Fruit fly (Drosophila melanogaster) whole organism, prepupa: ENCODE measurements around the gene CG6569.

Experiments
- Blimp-1 ChIP-seq: fragments of 200-800 bp; sonication (Bioruptor generic); optimal IDR thresholded peaks from 3 replicates; lab custom pipeline; 2017; ENCODE audit warnings: missing biosample characterization, missing genetic modification characterization, mild to moderate bottlenecking, moderate library complexity, missing genetic modification reagents
- CG10631 ChIP-seq: fragments of 200-800 bp; sonication (Bioruptor generic); optimal IDR thresholded peaks from 2 replicates; lab custom pipeline; 2016; ENCODE audit warnings: missing biosample characterization, missing genetic modification characterization
- CG10669 ChIP-seq: fragments of 200-800 bp; sonication (Bioruptor generic); optimal IDR thresholded peaks from 3 replicates; lab custom pipeline; 2018; ENCODE audit warnings: missing biosample characterization, mild to moderate bottlenecking, missing genetic modification characterization, moderate library complexity
- CG11762 ChIP-seq: fragments of 200-800 bp; sonication (Bioruptor generic); optimal IDR thresholded peaks from 3 replicates; lab custom pipeline; 2016; ENCODE audit warnings: missing biosample characterization, missing genetic modification characterization; ENCODE audit not compliant: insufficient read depth
- CG11902 ChIP-seq: fragments of 200-800 bp; sonication (Bioruptor generic); optimal IDR thresholded peaks from 3 replicates; lab custom pipeline; 2016; ENCODE audit warnings: missing biosample characterization, missing genetic modification characterization
- CG1621 ChIP-seq: fragments of 200-800 bp; sonication (Bioruptor generic); optimal IDR thresholded peaks from 3 replicates; lab custom pipeline; 2018; ENCODE audit warnings: missing biosample characterization, mild to moderate bottlenecking, missing genetic modification characterization
- CG16779 ChIP-seq: fragments of 200-800 bp; sonication (Bioruptor generic); optimal IDR thresholded peaks from 3 replicates; lab custom pipeline; 2017; ENCODE audit warnings: missing biosample characterization, mild to moderate bottlenecking, missing genetic modification characterization
- CG31627 ChIP-seq: fragments of 200-800 bp; sonication (Bioruptor generic); optimal IDR thresholded peaks from 3 replicates; lab custom pipeline; 2016; ENCODE audit warnings: missing biosample characterization, missing genetic modification characterization
- CG32006 ChIP-seq: fragments of 200-800 bp; sonication (Bioruptor generic); optimal IDR thresholded peaks from 3 replicates; lab custom pipeline; 2017; ENCODE audit warnings: missing biosample characterization, mild to moderate bottlenecking, missing genetic modification characterization
- CG34406 ChIP-seq: fragments of 200-800 bp; sonication (Bioruptor generic); optimal IDR thresholded peaks from 3 replicates; lab custom pipeline; 2016; ENCODE audit warnings: missing biosample characterization, missing genetic modification characterization
- CG3919 ChIP-seq: fragments of 200-800 bp; sonication (Bioruptor generic); optimal IDR thresholded peaks from 3 replicates; lab custom pipeline; 2016; ENCODE audit warnings: missing biosample characterization, missing genetic modification characterization
- CG4318 ChIP-seq: fragments of 200-800 bp; sonication (Bioruptor generic); optimal IDR thresholded peaks from 3 replicates; lab custom pipeline; 2017; ENCODE audit warnings: missing biosample characterization, mild to moderate bottlenecking, missing genetic modification characterization
- CG6276 ChIP-seq: fragments of 200-800 bp; sonication (Bioruptor generic); optimal IDR thresholded peaks from 2 replicates; lab custom pipeline; 2017; ENCODE audit warnings: missing biosample characterization, mild to moderate bottlenecking, missing genetic modification characterization
- CG6808 ChIP-seq: fragments of 200-800 bp; sonication (Bioruptor generic); optimal IDR thresholded peaks from 3 replicates; lab custom pipeline; 2017; ENCODE audit warnings: missing biosample characterization, missing genetic modification characterization, mild to moderate bottlenecking, moderate library complexity, missing genetic modification reagents
- CG7368 ChIP-seq: fragments of 200-800 bp; sonication (Bioruptor generic); optimal IDR thresholded peaks from 3 replicates; lab custom pipeline; 2016; ENCODE audit warnings: missing biosample characterization, missing genetic modification characterization
- CG8119 ChIP-seq: fragments of 200-800 bp; sonication (Bioruptor generic); IDR thresholded peaks from 3 replicates; pipeline ENCODE4 v1.3.6; 2022; ENCODE audit warnings: missing biosample characterization, missing genetic modification characterization
- CG8319 ChIP-seq: fragments of 200-800 bp; sonication (Bioruptor generic); optimal IDR thresholded peaks from 3 replicates; lab custom pipeline; 2016; ENCODE audit warnings: missing biosample characterization, missing genetic modification characterization
- CG8632 ChIP-seq: fragments of 200-800 bp; sonication (Bioruptor generic); optimal IDR thresholded peaks from 3 replicates; lab custom pipeline; 2016; ENCODE audit warnings: missing biosample characterization, missing genetic modification characterization
- CG9139 ChIP-seq: fragments of 200-800 bp; sonication (Bioruptor generic); optimal IDR thresholded peaks from 3 replicates; lab custom pipeline; 2017; ENCODE audit warnings: missing biosample characterization, mild to moderate bottlenecking, missing genetic modification characterization
- Eip78C ChIP-seq: fragments of 200-800 bp; sonication (Bioruptor generic); peaks from one replicate; lab custom pipeline; 2016; ENCODE audit warnings: missing biosample characterization, missing genetic modification characterization
- Eip93F ChIP-seq: fragments of 200-800 bp; sonication (Bioruptor generic); optimal IDR thresholded peaks from 2 replicates; lab custom pipeline; 2016; ENCODE audit warnings: missing biosample characterization, mild to moderate bottlenecking, missing genetic modification characterization
- Ets21C ChIP-seq: fragments of 200-800 bp; sonication (Bioruptor generic); optimal IDR thresholded peaks from 3 replicates; lab custom pipeline; 2016; ENCODE audit warnings: missing biosample characterization, missing genetic modification characterization
- Ets96B ChIP-seq: fragments of 200-800 bp; optimal IDR thresholded peaks from 2 replicates; lab custom pipeline; 2019; ENCODE audit warnings: missing biosample characterization, mild to moderate bottlenecking, missing genetic modification characterization, moderate library complexity
- Gug ChIP-seq: fragments of 200-800 bp; sonication (Bioruptor generic); IDR thresholded peaks from 2 replicates; pipeline ENCODE4 v1.3.6; 2022; ENCODE audit warnings: missing biosample characterization, missing genetic modification characterization
- Hr38 ChIP-seq: sonication (Bioruptor generic); optimal IDR thresholded peaks from 2 replicates; lab custom pipeline; 2016; ENCODE audit warnings: missing biosample characterization, missing genetic modification characterization
- Hr39 ChIP-seq: fragments of 200-800 bp; sonication (Bioruptor generic); optimal IDR thresholded peaks from 2 replicates; lab custom pipeline; 2016; ENCODE audit warnings: missing biosample characterization, missing genetic modification characterization
- Lpt ChIP-seq: fragments of 200-800 bp; sonication (Bioruptor generic); optimal IDR thresholded peaks from 3 replicates; lab custom pipeline; 2016; ENCODE audit warnings: missing biosample characterization, missing genetic modification characterization
- OdsH ChIP-seq: fragments of 200-800 bp; sonication (Bioruptor generic); optimal IDR thresholded peaks from 3 replicates; lab custom pipeline; 2016; ENCODE audit warnings: missing biosample characterization, missing genetic modification characterization
- Smox ChIP-seq: fragments of 200-800 bp; sonication (Bioruptor generic); optimal IDR thresholded peaks from 3 replicates; lab custom pipeline; 2016; ENCODE audit warnings: missing biosample characterization, missing genetic modification characterization
- Sox102F ChIP-seq: fragments of 200-800 bp; sonication (Bioruptor generic); optimal IDR thresholded peaks from 2 replicates; lab custom pipeline; 2016; ENCODE audit warnings: missing biosample characterization, mild to moderate bottlenecking, missing genetic modification characterization
- Sox14 ChIP-seq: fragments of 200-800 bp; sonication (Bioruptor generic); optimal IDR thresholded peaks from 3 replicates; lab custom pipeline; 2016; ENCODE audit warnings: missing biosample characterization, missing genetic modification characterization
- Sox15 ChIP-seq: fragments of 200-800 bp; sonication (Bioruptor generic); optimal IDR thresholded peaks from 3 replicates; lab custom pipeline; 2016; ENCODE audit warnings: missing biosample characterization, missing genetic modification characterization
- achi ChIP-seq: fragments of 200-800 bp; sonication (Bioruptor generic); optimal IDR thresholded peaks from 3 replicates; lab custom pipeline; 2016; ENCODE audit warnings: missing biosample characterization, missing genetic modification characterization
- acj6 ChIP-seq: fragments of 200-800 bp; sonication (Bioruptor generic); optimal IDR thresholded peaks from 3 replicates; lab custom pipeline; 2016; ENCODE audit warnings: missing biosample characterization, missing genetic modification characterization
- cyc ChIP-seq: fragments of 200-800 bp; sonication (Bioruptor generic); optimal IDR thresholded peaks from 3 replicates; lab custom pipeline; 2016; ENCODE audit warnings: missing biosample characterization, missing genetic modification characterization
- dac ChIP-seq: fragments of 200-800 bp; sonication (Bioruptor generic); optimal IDR thresholded peaks from 2 replicates; lab custom pipeline; 2017; ENCODE audit warnings: missing biosample characterization, mild to moderate bottlenecking, missing genetic modification characterization
- dsx ChIP-seq: fragments of 200-800 bp; optimal IDR thresholded peaks from 3 replicates; lab custom pipeline; 2019; ENCODE audit warnings: missing biosample characterization, mild to moderate bottlenecking, missing genetic modification characterization, moderate library complexity; ENCODE audit not compliant: poor library complexity, severe bottlenecking
- esn ChIP-seq: fragments of 200-800 bp; sonication (Bioruptor generic); optimal IDR thresholded peaks from 2 replicates; lab custom pipeline; 2016; ENCODE audit warnings: missing biosample characterization, mild to moderate bottlenecking, missing genetic modification characterization, moderate library complexity
- fd59A ChIP-seq: fragments of 200-800 bp; sonication (Bioruptor generic); optimal IDR thresholded peaks from 2 replicates; lab custom pipeline; 2017; ENCODE audit warnings: missing biosample characterization, mild to moderate bottlenecking, missing genetic modification characterization, missing genetic modification reagents
- fd85E ChIP-seq: fragments of 200-800 bp; sonication (Bioruptor generic); optimal IDR thresholded peaks from 3 replicates; lab custom pipeline; 2016; ENCODE audit warnings: missing biosample characterization, missing genetic modification characterization
- lz ChIP-seq: fragments of 200-800 bp; sonication (Bioruptor generic); optimal IDR thresholded peaks from 3 replicates; lab custom pipeline; 2016; ENCODE audit warnings: missing biosample characterization, missing genetic modification characterization
- net ChIP-seq: fragments of 200-800 bp; sonication (Bioruptor generic); optimal IDR thresholded peaks from 3 replicates; lab custom pipeline; 2016; ENCODE audit warnings: missing biosample characterization, missing genetic modification characterization
- pdm3 ChIP-seq: fragments of 200-800 bp; sonication (Bioruptor generic); optimal IDR thresholded peaks from 3 replicates; lab custom pipeline; 2016; ENCODE audit warnings: missing biosample characterization, missing genetic modification characterization
- salr ChIP-seq, 2 experiments: fragments of 200-800 bp; sonication (Bioruptor generic); optimal IDR thresholded peaks; 3 replicates each; lab custom pipeline; 2016 to 2018; ENCODE audit warnings: missing biosample characterization in 2 of 2, missing genetic modification characterization in 2 of 2, mild to moderate bottlenecking in 1 of 2
- ss ChIP-seq, 2 experiments: fragments of 200-800 bp; sonication (Bioruptor generic); optimal IDR thresholded peaks; 2 replicates in 1 of 2; 3 replicates in 1 of 2; lab custom pipeline; 2017 to 2018; ENCODE audit warnings: mild to moderate bottlenecking in 2 of 2, missing biosample characterization in 2 of 2, missing genetic modification characterization in 2 of 2, moderate library complexity in 1 of 2
- svp ChIP-seq: fragments of 200-800 bp; sonication (Bioruptor generic); peaks from one replicate; lab custom pipeline; 2016; ENCODE audit warnings: missing biosample characterization, missing genetic modification characterization
- topi ChIP-seq: fragments of 200-800 bp; sonication (Bioruptor generic); optimal IDR thresholded peaks from 3 replicates; lab custom pipeline; 2016; ENCODE audit warnings: missing biosample characterization, missing genetic modification characterization
- vri ChIP-seq: fragments of 200-800 bp; sonication (Bioruptor generic); optimal IDR thresholded peaks from 3 replicates; lab custom pipeline; 2016; ENCODE audit warnings: missing biosample characterization, mild to moderate bottlenecking, missing genetic modification characterization

Gene CG6569

DNA sequence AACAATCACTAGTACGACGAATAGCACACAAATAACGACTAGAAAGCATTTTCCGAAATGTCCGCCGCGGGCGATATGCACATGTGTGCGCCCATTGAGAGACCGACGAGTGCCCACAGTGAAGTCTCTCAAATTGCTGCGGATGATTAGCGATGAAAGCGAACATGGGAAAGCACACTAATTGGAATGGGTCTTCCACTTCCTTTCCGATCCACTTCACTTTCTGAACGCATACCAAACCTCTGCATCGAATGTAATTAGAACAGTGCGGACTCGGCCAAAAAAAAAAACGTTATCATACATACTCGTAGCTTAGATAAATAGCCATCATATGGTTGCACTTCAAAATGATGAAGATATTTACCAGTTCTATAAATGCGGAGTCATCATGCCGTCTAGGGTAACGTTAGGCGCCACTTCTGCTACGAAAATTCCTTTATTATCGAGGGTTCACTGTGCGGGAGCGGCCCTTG lies 17.7 kb downstream of the CG6569 start (continued):
- TF ChIP-seq pdm3 (GFP tag; lab: Kevin White, UChicago), result peak; percentile 46
- peak in 1 of 2 experiments; percentile 55 for TF ChIP-seq salr (GFP tag; optimal IDR thresholded peaks at IDR 0.05; lab: Kevin White, UChicago)
- no peak for TF ChIP-seq Ets96B (tag; lab: Kevin White, UChicago)
- TF ChIP-seq esn (GFP tag; lab: Kevin White, UChicago), result peak; percentile 42
- TF ChIP-seq CG32006, result peak; percentile 73
- peak; percentile 34 for TF ChIP-seq CG6808 (GFP tag; lab: Kevin White, UChicago)
- peak; percentile 58 for TF ChIP-seq Sox14

DNA sequence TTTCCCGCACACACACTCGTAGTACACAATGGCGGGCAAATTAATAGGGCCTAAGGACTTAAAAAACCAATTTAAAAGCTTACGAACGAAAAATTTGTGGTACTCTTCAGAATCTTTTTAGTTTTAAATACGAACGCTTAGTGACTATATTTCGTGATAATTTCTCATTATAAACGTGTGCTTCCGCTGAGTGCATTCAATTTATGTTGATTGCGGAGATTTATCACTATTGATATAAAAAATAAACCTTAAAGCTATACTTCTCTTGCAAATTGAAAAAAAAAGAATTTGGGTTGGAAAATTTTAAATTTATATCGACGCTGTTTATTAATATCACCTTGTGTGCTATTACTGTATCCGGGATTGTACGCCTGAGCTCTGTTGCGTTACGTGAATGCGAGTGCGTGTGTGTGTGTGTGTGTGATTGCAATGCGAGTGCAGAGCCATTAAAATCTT lies 18.7 kb downstream of the CG6569 start:
- peak; percentile 98 for TF ChIP-seq CG32006
- peak; percentile 98 for TF ChIP-seq lz (GFP tag; lab: Kevin White, UChicago)
- TF ChIP-seq CG10631, result peak; percentile 94
- peak; percentile 94 for TF ChIP-seq CG11762 (GFP tag; lab: Kevin White, UChicago)
- peak; percentile 91 for TF ChIP-seq Eip93F (GFP tag; lab: Kevin White, UChicago)
- TF ChIP-seq Smox (GFP tag; lab: Kevin White, UChicago), result peak; percentile 96
- peak; percentile 93 for TF ChIP-seq CG11902 (GFP tag; lab: Kevin White, UChicago)
- peak; percentile 96 for TF ChIP-seq Hr39 (GFP tag; lab: Kevin White, UChicago)
- TF ChIP-seq svp (GFP tag; lab: Kevin White, UChicago), result peak; percentile 98
- peak; percentile 95 for TF ChIP-seq Sox102F
- peak; percentile 98 for TF ChIP-seq topi (GFP tag; lab: Kevin White, UChicago)
- peak; percentile 94 for TF ChIP-seq fd59A
- peak; percentile 94 for TF ChIP-seq CG8119
- peak; percentile 87 for TF ChIP-seq CG7368 (GFP tag; lab: Kevin White, UChicago)
- peak; percentile 91 for TF ChIP-seq Ets96B (tag; lab: Kevin White, UChicago)
- TF ChIP-seq Ets21C (GFP tag; lab: Kevin White, UChicago), result peak; percentile 93
- TF ChIP-seq acj6 (GFP tag; lab: Kevin White, UChicago), result peak; percentile 96
- TF ChIP-seq CG31627 (GFP tag; lab: Kevin White, UChicago), result peak; percentile 96
- TF ChIP-seq CG4318 (GFP tag; lab: Kevin White, UChicago), result peak; percentile 92
- TF ChIP-seq pdm3 (GFP tag; lab: Kevin White, UChicago), result peak; percentile 95
- peak; percentile 85 for TF ChIP-seq CG9139 (GFP tag; lab: Kevin White, UChicago)
- peak; percentile 95 for TF ChIP-seq Lpt (GFP tag; lab: Kevin White, UChicago)
- peak; percentile 91 for TF ChIP-seq dsx (GFP tag; lab: Kevin White, UChicago)
- TF ChIP-seq CG6276 (GFP tag; lab: Kevin White, UChicago), result peak; percentile 95
- peak; percentile 96 for TF ChIP-seq CG6808 (GFP tag; lab: Kevin White, UChicago)
- peak; percentile 97 for TF ChIP-seq CG34406
- TF ChIP-seq CG8319 (GFP tag; lab: Kevin White, UChicago), result peak; percentile 93
- peak; percentile 95 for TF ChIP-seq net (GFP tag; lab: Kevin White, UChicago)
- peak; percentile 96 for TF ChIP-seq CG3919 (GFP tag; lab: Kevin White, UChicago)
- TF ChIP-seq cyc (GFP tag; lab: Kevin White, UChicago), result peak; percentile 94
- peak; percentile 100 for TF ChIP-seq Eip78C (GFP tag; lab: Kevin White, UChicago)
- peak; percentile 98 for TF ChIP-seq esn (GFP tag; lab: Kevin White, UChicago)
- peak; percentile 47 to 97 for TF ChIP-seq salr (GFP tag; optimal IDR thresholded peaks at IDR 0.05; lab: Kevin White, UChicago)
- peak; percentile 94 for TF ChIP-seq CG16779 (tag; lab: Kevin White, UChicago)
- peak; percentile 93 for TF ChIP-seq vri
- TF ChIP-seq Gug (GFP tag; lab: Robert Waterston, UW), result peak; percentile 88
- TF ChIP-seq CG8632, result peak; percentile 94
- TF ChIP-seq dac, result peak; percentile 85
- TF ChIP-seq Hr38 (GFP tag; lab: Kevin White, UChicago), result peak; percentile 17
- peak; percentile 80 for TF ChIP-seq fd85E (GFP tag; lab: Kevin White, UChicago)
- TF ChIP-seq achi, result peak; percentile 93
- peak; percentile 93 for TF ChIP-seq Sox15 (GFP tag; lab: Kevin White, UChicago)
- peak; percentile 93 for TF ChIP-seq CG10669
- TF ChIP-seq ss (GFP tag; optimal IDR thresholded peaks at IDR 0.05; lab: Kevin White, UChicago), result peak; percentile 95
- TF ChIP-seq Sox14, result peak; percentile 96
- TF ChIP-seq CG1621 (tag; lab: Kevin White, UChicago), result peak; percentile 78
- TF ChIP-seq Blimp-1, result peak; percentile 91
- peak; percentile 95 for TF ChIP-seq OdsH (GFP tag; lab: Kevin White, UChicago)
